Fruit fly (Drosophila melanogaster) whole organism, embryonic: ENCODE results near the gene Fdx1.

Experiments
- CG11456 ChIP-seq: fragments of 200-800 bp; sonication (Bioruptor generic); IDR thresholded peaks from 3 replicates; pipeline ENCODE4 v1.3.6; 2022; ENCODE audit warnings: missing biosample characterization, missing genetic modification characterization
- CG13424 ChIP-seq: fragments of 200-800 bp; sonication (Bioruptor generic); optimal IDR thresholded peaks from 2 replicates; lab custom pipeline; 2019; ENCODE audit warnings: missing biosample characterization, mild to moderate bottlenecking, missing genetic modification characterization, moderate library complexity
- CG13624 ChIP-seq: fragments of 200-800 bp; sonication (Bioruptor generic); optimal IDR thresholded peaks from 2 replicates; lab custom pipeline; 2016; ENCODE audit warnings: missing biosample characterization, missing genetic modification characterization
- CG14014 ChIP-seq: fragments of 200-800 bp; sonication (Bioruptor generic); IDR thresholded peaks from 2 replicates; pipeline ENCODE4 v1.3.6; 2022; ENCODE audit warnings: missing biosample characterization, missing genetic modification characterization
- CG14050 ChIP-seq: fragments of 200-800 bp; sonication (Bioruptor generic); IDR thresholded peaks from 3 replicates; pipeline ENCODE4 v1.3.6; 2022; ENCODE audit warnings: missing biosample characterization, missing genetic modification characterization
- CG1602 ChIP-seq: fragments of 200-800 bp; sonication (Bioruptor generic); optimal IDR thresholded peaks from 3 replicates; lab custom pipeline; 2016; ENCODE audit warnings: missing biosample characterization, missing genetic modification characterization
- CG16863 ChIP-seq: fragments of 200-800 bp; sonication (Bioruptor generic); optimal IDR thresholded peaks from 3 replicates; lab custom pipeline; 2016; ENCODE audit warnings: missing biosample characterization, missing genetic modification characterization
- CG1832 ChIP-seq: fragments of 200-800 bp; sonication (Bioruptor generic); optimal IDR thresholded peaks from 2 replicates; lab custom pipeline; 2017; ENCODE audit warnings: missing biosample characterization, mild to moderate bottlenecking, missing genetic modification characterization, inconsistent platforms
- CG2120 ChIP-seq: fragments of 200-800 bp; sonication (Bioruptor generic); optimal IDR thresholded peaks from 3 replicates; lab custom pipeline; 2016; ENCODE audit warnings: missing biosample characterization, missing genetic modification characterization
- CG30431 ChIP-seq: fragments of 200-800 bp; sonication (Bioruptor generic); optimal IDR thresholded peaks from 2 replicates; lab custom pipeline; 2017; ENCODE audit warnings: missing biosample characterization, missing genetic modification characterization
- CG32532 ChIP-seq: fragments of 200-800 bp; sonication (Bioruptor generic); IDR thresholded peaks from 2 replicates; pipeline ENCODE4 v1.3.6; 2022; ENCODE audit warnings: missing biosample characterization, missing genetic modification characterization
- CG33557 ChIP-seq: fragments of 200-800 bp; sonication (Bioruptor generic); optimal IDR thresholded peaks from 2 replicates; lab custom pipeline; 2019; ENCODE audit warnings: missing biosample characterization, mild to moderate bottlenecking, missing genetic modification characterization, moderate library complexity
- CG3838 ChIP-seq: fragments of 200-800 bp; sonication (Bioruptor generic); optimal IDR thresholded peaks from 3 replicates; lab custom pipeline; 2016; ENCODE audit warnings: missing biosample characterization, missing genetic modification characterization
- CG6683 ChIP-seq: fragments of 200-800 bp; sonication (Bioruptor generic); optimal IDR thresholded peaks from 2 replicates; lab custom pipeline; 2017; ENCODE audit warnings: missing biosample characterization, mild to moderate bottlenecking, missing genetic modification characterization, missing genetic modification reagents
- CG7928 ChIP-seq: fragments of 200-800 bp; sonication (Bioruptor generic); optimal IDR thresholded peaks from 2 replicates; lab custom pipeline; 2017; ENCODE audit warnings: missing biosample characterization, mild to moderate bottlenecking, missing genetic modification characterization
- CG8765 ChIP-seq: fragments of 200-800 bp; sonication (Bioruptor generic); IDR thresholded peaks from 2 replicates; pipeline ENCODE4 v1.3.6; 2022; ENCODE audit warnings: missing biosample characterization, missing genetic modification characterization
- CG8924 ChIP-seq: fragments of 200-800 bp; optimal IDR thresholded peaks from 3 replicates; lab custom pipeline; 2019; ENCODE audit warnings: missing biosample characterization, mild to moderate bottlenecking, missing genetic modification characterization, moderate library complexity
- CTCF ChIP-seq: fragments of 200-800 bp; sonication (Bioruptor generic); optimal IDR thresholded peaks from 2 replicates; lab custom pipeline; 2017; ENCODE audit warnings: missing biosample characterization, mild to moderate bottlenecking, missing genetic modification characterization, moderate library complexity
- Camta ChIP-seq: fragments of 200-800 bp; sonication (Bioruptor generic); optimal IDR thresholded peaks from 2 replicates; lab custom pipeline; 2016; ENCODE audit warnings: missing biosample characterization, missing genetic modification characterization
- CrebB ChIP-seq: fragments of 200-800 bp; sonication (Bioruptor generic); optimal IDR thresholded peaks from 3 replicates; lab custom pipeline; 2018; ENCODE audit warnings: missing biosample characterization, mild to moderate bottlenecking, missing genetic modification characterization
- Dfd ChIP-seq, 2 experiments: fragments of >200 bp; optimal IDR thresholded peaks; 2 replicates each; lab custom pipeline; 2017; ENCODE audit warnings: missing biosample characterization in 2 of 2, missing genetic modification characterization in 2 of 2
- Dip3 ChIP-seq: fragments of 200-800 bp; sonication (Bioruptor generic); optimal IDR thresholded peaks from 3 replicates; lab custom pipeline; 2016; ENCODE audit warnings: missing biosample characterization, missing genetic modification characterization
- Fer1 ChIP-seq: fragments of 200-800 bp; sonication (Bioruptor generic); optimal IDR thresholded peaks from 2 replicates; lab custom pipeline; 2017; ENCODE audit warnings: missing biosample characterization, mild to moderate bottlenecking, missing genetic modification characterization
- Hmr ChIP-seq: fragments of 200-800 bp; sonication (Bioruptor generic); optimal IDR thresholded peaks from 3 replicates; lab custom pipeline; 2017; ENCODE audit warnings: mild to moderate bottlenecking, missing biosample characterization, missing genetic modification reagents, missing genetic modification characterization
- MESR4 ChIP-seq: fragments of 200-800 bp; sonication (Bioruptor generic); optimal IDR thresholded peaks from 2 replicates; lab custom pipeline; 2018; ENCODE audit warnings: missing biosample characterization, mild to moderate bottlenecking, missing genetic modification characterization, moderate library complexity
- Nf-YB ChIP-seq: fragments of 200-800 bp; sonication (Bioruptor generic); optimal IDR thresholded peaks from 3 replicates; lab custom pipeline; 2019; ENCODE audit warnings: missing biosample characterization, mild to moderate bottlenecking, missing genetic modification characterization, moderate library complexity
- NfI ChIP-seq: fragments of 200-800 bp; sonication (Bioruptor generic); optimal IDR thresholded peaks from 3 replicates; lab custom pipeline; 2018; ENCODE audit warnings: missing biosample characterization, mild to moderate bottlenecking, missing genetic modification characterization, moderate library complexity
- Side ChIP-seq: fragments of 200-800 bp; sonication (Bioruptor generic); optimal IDR thresholded peaks from 2 replicates; lab custom pipeline; 2016; ENCODE audit warnings: missing biosample characterization, missing genetic modification characterization
- Stat92E ChIP-seq, 3 experiments: fragments of >200 bp in 2 of 3; fragments of 200-800 bp in 1 of 3; sonication (Bioruptor generic) in 1 of 3; optimal IDR thresholded peaks; 2 replicates each; lab custom pipeline; 2017 to 2019; ENCODE audit warnings: missing biosample characterization in 3 of 3, missing genetic modification characterization in 3 of 3, mild to moderate bottlenecking in 1 of 3, moderate library complexity in 1 of 3
- abd-A ChIP-seq: fragments of 200-800 bp; sonication (Bioruptor generic); optimal IDR thresholded peaks from 3 replicates; lab custom pipeline; 2019; ENCODE audit warnings: missing biosample characterization, mild to moderate bottlenecking, missing genetic modification characterization, moderate library complexity
- cwo ChIP-seq: fragments of 200-800 bp; sonication (Bioruptor generic); optimal IDR thresholded peaks from 3 replicates; lab custom pipeline; 2017; ENCODE audit warnings: missing biosample characterization, missing genetic modification characterization, mild to moderate bottlenecking, moderate library complexity, missing genetic modification reagents
- gcm ChIP-seq: fragments of 200-800 bp; sonication (Bioruptor generic); optimal IDR thresholded peaks from 2 replicates; lab custom pipeline; 2019; ENCODE audit warnings: missing biosample characterization, mild to moderate bottlenecking, missing genetic modification characterization, moderate library complexity
- jumu ChIP-seq: fragments of 200-800 bp; sonication (Bioruptor generic); optimal IDR thresholded peaks from 3 replicates; lab custom pipeline; 2016; ENCODE audit warnings: missing biosample characterization, missing genetic modification characterization
- mld ChIP-seq: fragments of 200-800 bp; sonication (Bioruptor generic); IDR thresholded peaks from 3 replicates; pipeline ENCODE4 v1.3.6; 2022; ENCODE audit warnings: missing biosample characterization, missing genetic modification characterization; ENCODE audit not compliant: partially characterized antibody
- nom ChIP-seq: fragments of 200-800 bp; sonication (Bioruptor generic); optimal IDR thresholded peaks from 2 replicates; lab custom pipeline; 2017; ENCODE audit warnings: missing biosample characterization, missing genetic modification characterization, mild to moderate bottlenecking, moderate library complexity, missing genetic modification reagents
- p53 ChIP-seq: fragments of 200-800 bp; sonication (Bioruptor generic); optimal IDR thresholded peaks from 2 replicates; lab custom pipeline; 2016; ENCODE audit warnings: missing biosample characterization, missing genetic modification characterization
- prd ChIP-seq, 3 experiments: fragments of >200 bp in 2 of 3; fragments of 200-800 bp in 1 of 3; sonication (Bioruptor generic) in 1 of 3; optimal IDR thresholded peaks in 2 of 3; IDR thresholded peaks in 1 of 3; 2 replicates in 2 of 3; 3 replicates in 1 of 3; pipeline versions ENCODE4 v1.3.6 to Lab custom; 2017 to 2022; ENCODE audit warnings: missing biosample characterization in 1 of 3, missing genetic modification characterization in 1 of 3
- psq ChIP-seq: fragments of 200-800 bp; sonication (Bioruptor generic); optimal IDR thresholded peaks from 2 replicates; lab custom pipeline; 2017; ENCODE audit warnings: missing biosample characterization, missing genetic modification characterization
- sc ChIP-seq, 3 experiments: fragments of >200 bp in 2 of 3; fragments of 200-800 bp in 1 of 3; sonication (Bioruptor generic) in 1 of 3; optimal IDR thresholded peaks; 2 replicates in 2 of 3; 3 replicates in 1 of 3; lab custom pipeline; 2017; ENCODE audit warnings: mild to moderate bottlenecking in 1 of 3, missing biosample characterization in 1 of 3, missing genetic modification characterization in 1 of 3, missing genetic modification reagents in 1 of 3
- sna ChIP-seq: fragments of 200-800 bp; sonication (Bioruptor generic); IDR thresholded peaks from 2 replicates; pipeline ENCODE4 v1.3.6; 2022; ENCODE audit warnings: missing biosample characterization, missing genetic modification characterization; ENCODE audit not compliant: partially characterized antibody
- so ChIP-seq: fragments of 200-800 bp; sonication (Bioruptor generic); IDR thresholded peaks from 3 replicates; pipeline ENCODE4 v1.3.6; 2022; ENCODE audit warnings: missing biosample characterization, missing genetic modification characterization
- tin ChIP-seq: fragments of 200-800 bp; sonication (Bioruptor generic); optimal IDR thresholded peaks from 3 replicates; lab custom pipeline; 2016; ENCODE audit warnings: missing biosample characterization, missing genetic modification characterization
- tio ChIP-seq: fragments of 200-800 bp; sonication (Bioruptor generic); optimal IDR thresholded peaks from 2 replicates; lab custom pipeline; 2017; ENCODE audit warnings: missing biosample characterization, missing genetic modification characterization, inconsistent platforms
- tna ChIP-seq: fragments of 200-800 bp; sonication (Bioruptor generic); IDR thresholded peaks from 2 replicates; pipeline ENCODE4 v1.3.6; 2022; ENCODE audit warnings: missing biosample characterization, missing genetic modification characterization; ENCODE audit not compliant: partially characterized antibody
- tup ChIP-seq: fragments of 200-800 bp; sonication (Bioruptor generic); optimal IDR thresholded peaks from 2 replicates; lab custom pipeline; 2016; ENCODE audit warnings: missing biosample characterization, mild to moderate bottlenecking, missing genetic modification characterization, moderate library complexity
- usp ChIP-seq: fragments of >200 bp; optimal IDR thresholded peaks from 2 replicates; lab custom pipeline; 2017; ENCODE audit warnings: missing biosample characterization, missing genetic modification characterization
- vfl ChIP-seq: fragments of 200-800 bp; sonication (Bioruptor generic); optimal IDR thresholded peaks from 2 replicates; lab custom pipeline; 2016; ENCODE audit warnings: missing biosample characterization, missing genetic modification characterization
- zen ChIP-seq: fragments of 200-800 bp; sonication (Bioruptor generic); optimal IDR thresholded peaks from 3 replicates; lab custom pipeline; 2018; ENCODE audit warnings: missing biosample characterization, mild to moderate bottlenecking, missing genetic modification characterization, moderate library complexity

Gene Fdx1

DNA sequence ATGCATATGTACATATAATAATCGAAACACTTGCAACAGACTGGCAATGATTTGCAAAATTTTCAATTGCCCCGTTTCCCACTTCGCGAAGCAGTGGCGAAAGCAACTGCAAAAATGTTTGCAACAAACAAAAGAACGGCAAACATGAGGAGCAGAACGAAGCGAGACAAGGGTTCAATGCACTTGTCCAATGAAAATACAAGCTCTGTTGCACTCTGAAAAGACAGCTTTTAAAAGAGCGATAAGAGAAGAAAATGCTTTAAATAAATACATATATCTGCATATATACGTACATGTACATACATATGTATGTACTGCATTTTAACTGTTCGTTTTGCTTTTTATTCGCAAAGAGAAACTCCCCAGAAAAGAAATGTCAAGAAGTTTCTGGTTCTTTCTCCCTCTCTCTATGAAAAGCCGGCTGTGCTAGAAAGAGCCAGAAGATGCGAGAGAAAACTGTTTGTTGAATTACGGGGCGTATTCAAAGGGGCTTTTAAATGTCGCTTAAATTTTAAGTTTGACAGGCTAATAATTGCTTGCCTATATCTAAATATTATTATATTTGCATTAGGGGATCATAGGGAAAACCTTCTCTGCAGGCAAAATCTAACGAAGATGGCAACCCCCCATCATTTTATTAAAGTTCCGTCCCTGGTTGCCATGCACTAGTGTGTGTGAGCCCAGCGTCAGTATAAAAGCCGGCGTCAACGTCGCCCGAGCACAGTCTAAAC lies 12.5 kb upstream of the Fdx1 start, which contains the start of gene Hsp27 (continued):
- TF ChIP-seq Stat92E (GFP tag; optimal IDR thresholded peaks at IDR 0.05; lab: Kevin White, UChicago): peak in 1 of 3 experiments; percentile 94
- peak; percentile 98 for TF ChIP-seq CG1602
- TF ChIP-seq CG8765 (GFP tag; lab: Robert Waterston, UW): peak; percentile 97
- TF ChIP-seq CG11456 (GFP tag; lab: Robert Waterston, UW): peak; percentile 98
- peak; percentile 97 for TF ChIP-seq tio (GFP tag; lab: Kevin White, UChicago)
- peak; percentile 95 for TF ChIP-seq CG6683 (GFP tag; lab: Kevin White, UChicago)
- TF ChIP-seq tna: no peak
- TF ChIP-seq CG3838: peak; percentile 87
- TF ChIP-seq psq (GFP tag; lab: Kevin White, UChicago): peak; percentile 92
- peak; percentile 71 for TF ChIP-seq CTCF (GFP tag; lab: Kevin White, UChicago)
- TF ChIP-seq mld: no peak
- TF ChIP-seq CG7928 (GFP tag; lab: Kevin White, UChicago): peak; percentile 82
- peak; percentile 96 for TF ChIP-seq CG14014 (GFP tag; lab: Robert Waterston, UW)
- peak; percentile 97 for TF ChIP-seq NfI
- TF ChIP-seq Hmr (GFP tag; lab: Kevin White, UChicago): peak; percentile 98
- peak; percentile 97 for TF ChIP-seq zen
- TF ChIP-seq so (GFP tag; lab: Robert Waterston, UW): peak; percentile 96
- peak; percentile 99 for TF ChIP-seq CG32532 (GFP tag; lab: Robert Waterston, UW)
- TF ChIP-seq CrebB (tag; lab: Kevin White, UChicago): peak; percentile 93
- TF ChIP-seq CG14050 (GFP tag; lab: Robert Waterston, UW): peak; percentile 97
- no peak for TF ChIP-seq sna (GFP tag; lab: Robert Waterston, UW)
- peak; percentile 86 for TF ChIP-seq Nf-YB (GFP tag; lab: Kevin White, UChicago)
- TF ChIP-seq prd (optimal IDR thresholded peaks at IDR 0.05; lab: Kevin White, UChicago): no peak
- TF ChIP-seq prd (GFP tag; IDR thresholded peaks at IDR 0.05; lab: Robert Waterston, UW): peak; percentile 99
- no peak for TF ChIP-seq usp (GFP tag; lab: Kevin White, UChicago)
- TF ChIP-seq CG2120 (GFP tag; lab: Kevin White, UChicago): peak; percentile 97
- TF ChIP-seq cwo: peak; percentile 97
- peak; percentile 96 for TF ChIP-seq CG13624 (GFP tag; lab: Kevin White, UChicago)
- TF ChIP-seq nom (GFP tag; lab: Kevin White, UChicago): peak; percentile 98
- peak; percentile 98 for TF ChIP-seq tin (GFP tag; lab: Kevin White, UChicago)
- no peak for TF ChIP-seq Dfd (GFP tag; optimal IDR thresholded peaks at IDR 0.05; lab: Kevin White, UChicago)
- peak; percentile 96 for TF ChIP-seq jumu (GFP tag; lab: Kevin White, UChicago)
- TF ChIP-seq CG33557 (GFP tag; lab: Kevin White, UChicago): peak; percentile 74
- peak; percentile 98 for TF ChIP-seq CG30431 (GFP tag; lab: Kevin White, UChicago)
- peak; percentile 98 for TF ChIP-seq CG8924 (tag; lab: Kevin White, UChicago)
- TF ChIP-seq Camta (GFP tag; lab: Kevin White, UChicago): peak; percentile 98
- peak; percentile 64 for TF ChIP-seq abd-A (tag; lab: Kevin White, UChicago)
- TF ChIP-seq vfl: peak; percentile 97
- peak; percentile 95 for TF ChIP-seq Side (GFP tag; lab: Kevin White, UChicago)
- TF ChIP-seq CG13424: peak; percentile 95
- TF ChIP-seq MESR4 (GFP tag; lab: Kevin White, UChicago): peak; percentile 63
- peak; percentile 87 for TF ChIP-seq CG16863 (GFP tag; lab: Kevin White, UChicago)
- peak; percentile 76 for TF ChIP-seq p53 (GFP tag; lab: Kevin White, UChicago)
- TF ChIP-seq Dip3 (GFP tag; lab: Kevin White, UChicago): peak; percentile 93
- peak; percentile 97 for TF ChIP-seq gcm (GFP tag; lab: Kevin White, UChicago)
- TF ChIP-seq CG1832 (GFP tag; lab: Kevin White, UChicago): peak; percentile 65
- peak; percentile 93 for TF ChIP-seq tup
- no peak for TF ChIP-seq sc (optimal IDR thresholded peaks at IDR 0.05; lab: Kevin White, UChicago)
- TF ChIP-seq sc (GFP tag; optimal IDR thresholded peaks at IDR 0.05; lab: Kevin White, UChicago): peak; percentile 98
- peak; percentile 97 for TF ChIP-seq Fer1 (GFP tag; lab: Kevin White, UChicago)
